Worm (Caenorhabditis elegans): Measurements from ENCODE around the gene F28C1.3.

Gene F28C1.3

ce11 chrV:12491070-12491643 is 22.7 kb downstream of the F28C1.3 start (continued):
- TF ChIP-seq bed-1 (GFP tag; IDR thresholded peaks at IDR 0.05) = no peak
- TF ChIP-seq aptf-2 (GFP tag; conservative IDR thresholded peaks at IDR 0.05) = no peak
- no peak for TF ChIP-seq F55B11.4 (tag; optimal IDR thresholded peaks at IDR 0.05; ENCODE audit: borderline replicate concordance, insufficient read depth)
- TF ChIP-seq C06A6.2 (GFP tag; conservative IDR thresholded peaks at IDR 0.05) = no peak
- TF ChIP-seq nhr-90 (tag; optimal IDR thresholded peaks at IDR 0.05) = no peak

- TF ChIP-seq ets-4 (GFP tag; optimal IDR thresholded peaks at IDR 0.05) = no peak
- TF ChIP-seq F10E7.11 (tag; optimal IDR thresholded peaks at IDR 0.05) = no peak
- no peak for TF ChIP-seq ztf-26 (tag; optimal IDR thresholded peaks at IDR 0.05)
- no peak for TF ChIP-seq lir-1 (GFP tag; conservative IDR thresholded peaks at IDR 0.05)
- TF ChIP-seq sea-2 (GFP tag; IDR thresholded peaks at IDR 0.05) = no peak
- no peak for TF ChIP-seq Y56A3A.18 (GFP tag; IDR thresholded peaks at IDR 0.05)
- no peak for TF ChIP-seq chd-7 (tag; optimal IDR thresholded peaks at IDR 0.05)
These were observed 26.1 kb downstream of the F28C1.3 start, which contains the start of gene mrps-11 for ce11 chrV:12494522-12494921. Gene mrps-11, minus strand, starts transcription at chrV:12494622.

ce11 chrV:12497725-12498263 is 29.3 kb downstream of the F28C1.3 start, which contains the start of the genes W04D2.4 and rbm-25:
Gene W04D2.4, minus strand, starts transcription at chrV:12497755.
Gene rbm-25, plus strand, starts transcription at chrV:12498213.
- TF ChIP-seq ZK185.1 (tag; optimal IDR thresholded peaks at IDR 0.05; ENCODE audit: poor library complexity, severe bottlenecking) (peak; percentile 42), rec-8 (tag; optimal IDR thresholded peaks at IDR 0.05) (no peak), mcd-1 (GFP tag; IDR thresholded peaks at IDR 0.05) (peak; percentile 71), hmg-1.2 (GFP tag; IDR thresholded peaks at IDR 0.05) (peak; percentile 16; the same call in 1 of the 2 replicates), F52B5.7 (tag; optimal IDR thresholded peaks at IDR 0.05) (no peak), rpc-1 (optimal IDR thresholded peaks at IDR 0.05) (no peak), rpc-1 (tag; optimal IDR thresholded peaks at IDR 0.05) (no peak), B0019.2 (GFP tag; conservative IDR thresholded peaks at IDR 0.05) (no peak), hlh-26 (GFP tag; conservative IDR thresholded peaks at IDR 0.05) (no peak), lsl-1 (GFP tag; optimal IDR thresholded peaks at IDR 0.05) (peak; percentile 1), C17E4.6 (GFP tag; IDR thresholded peaks at IDR 0.05) (no peak), nfyb-1 (GFP tag; IDR thresholded peaks at IDR 0.05) (no peak), pha-4 (tag; optimal IDR thresholded peaks at IDR 0.05) (no peak), egl-18 (GFP tag; IDR thresholded peaks at IDR 0.05) (no peak), F33H1.4 (GFP tag; IDR thresholded peaks at IDR 0.05) (no peak), ceh-40 (GFP tag; IDR thresholded peaks at IDR 0.05) (no peak), C06A6.2 (GFP tag; conservative IDR thresholded peaks at IDR 0.05) (no peak), ceh-79 (tag; optimal IDR thresholded peaks at IDR 0.05) (no peak), tbx-9 (tag; optimal IDR thresholded peaks at IDR 0.05; ENCODE audit: borderline replicate concordance) (no peak), K12H6.12 (tag; optimal IDR thresholded peaks at IDR 0.05) (no peak), F49E8.2 (tag; optimal IDR thresholded peaks at IDR 0.05; ENCODE audit: insufficient read depth) (no peak), lin-35 (GFP tag; optimal IDR thresholded peaks at IDR 0.05) (peak in 1 of 3 experiments; percentile 67), Y79H2A.3 (GFP tag; conservative IDR thresholded peaks at IDR 0.05) (no peak), snpc-1.1 (tag; optimal IDR thresholded peaks at IDR 0.05; ENCODE audit: insufficient read depth) (no peak), Y53G8AR.9 (GFP tag; conservative IDR thresholded peaks at IDR 0.05) (0 out of 2 replicates have a peak, but pooled peaks have one; percentile 53), F10E7.11 (tag; optimal IDR thresholded peaks at IDR 0.05) (no peak), dpl-1 (GFP tag; optimal IDR thresholded peaks at IDR 0.05) (no peak), D2030.7 (GFP tag; IDR thresholded peaks at IDR 0.05) (no peak), Y67H2A.10 (GFP tag; conservative IDR thresholded peaks at IDR 0.05) (no peak), chd-7 (tag; optimal IDR thresholded peaks at IDR 0.05) (no peak), F37B4.10 (GFP tag; IDR thresholded peaks at IDR 0.05) (no peak), cebp-2 (GFP tag; IDR thresholded peaks at IDR 0.05) (no peak), ccch-3 (GFP tag; optimal IDR thresholded peaks at IDR 0.05) (no peak), ekl-4 (GFP tag; IDR thresholded peaks at IDR 0.05) (no peak), F23B12.7 (tag; optimal IDR thresholded peaks at IDR 0.05; ENCODE audit: insufficient read depth) (peak; percentile 9)
